Fruit fly (Drosophila melanogaster) whole organism, embryonic: ENCODE data around the gene CG6652.

Experiments used
- CG10147 ChIP-seq: fragments of 200-800 bp; sonication (Bioruptor generic); optimal IDR thresholded peaks from 2 replicates; lab custom pipeline; 2019; ENCODE audit warnings: missing biosample characterization, mild to moderate bottlenecking, missing genetic modification characterization, moderate library complexity
- CG10209 ChIP-seq: fragments of 200-800 bp; sonication (Bioruptor generic); optimal IDR thresholded peaks from 3 replicates; lab custom pipeline; 2017; ENCODE audit warnings: missing biosample characterization, mild to moderate bottlenecking, missing genetic modification characterization, missing genetic modification reagents
- CG11456 ChIP-seq: fragments of 200-800 bp; sonication (Bioruptor generic); IDR thresholded peaks from 3 replicates; pipeline ENCODE4 v1.3.6; 2022; ENCODE audit warnings: missing biosample characterization, missing genetic modification characterization
- CG13624 ChIP-seq: fragments of 200-800 bp; sonication (Bioruptor generic); optimal IDR thresholded peaks from 2 replicates; lab custom pipeline; 2016; ENCODE audit warnings: missing biosample characterization, missing genetic modification characterization
- CG15073 ChIP-seq: fragments of 200-800 bp; sonication (Bioruptor generic); optimal IDR thresholded peaks from 2 replicates; lab custom pipeline; 2016; ENCODE audit warnings: missing biosample characterization, missing genetic modification characterization
- CG2120 ChIP-seq: fragments of 200-800 bp; sonication (Bioruptor generic); optimal IDR thresholded peaks from 3 replicates; lab custom pipeline; 2016; ENCODE audit warnings: missing biosample characterization, missing genetic modification characterization
- CG2199 ChIP-seq: fragments of 200-800 bp; sonication (Bioruptor generic); IDR thresholded peaks from 3 replicates; pipeline ENCODE4 v1.3.6; 2022; ENCODE audit warnings: missing biosample characterization, missing genetic modification characterization
- CG32772 ChIP-seq: fragments of 200-800 bp; sonication (Bioruptor generic); IDR thresholded peaks from 2 replicates; pipeline ENCODE4 v1.3.6; 2022; ENCODE audit warnings: missing biosample characterization, missing genetic modification characterization
- CG3995 ChIP-seq: fragments of 200-800 bp; sonication (Bioruptor generic); optimal IDR thresholded peaks from 3 replicates; lab custom pipeline; 2016; ENCODE audit warnings: missing biosample characterization, missing genetic modification characterization
- CG4424 ChIP-seq: fragments of 200-800 bp; sonication (Bioruptor generic); optimal IDR thresholded peaks from 3 replicates; lab custom pipeline; 2016; ENCODE audit warnings: missing biosample characterization, missing genetic modification characterization
- CG6175 ChIP-seq: fragments of 200-800 bp; sonication (Bioruptor generic); IDR thresholded peaks from 3 replicates; pipeline ENCODE4 v1.3.6; 2022; ENCODE audit warnings: missing biosample characterization, missing genetic modification characterization
- CG6689 ChIP-seq: fragments of 200-800 bp; sonication (Bioruptor generic); IDR thresholded peaks from 2 replicates; pipeline ENCODE4 v1.3.6; 2022; ENCODE audit warnings: missing biosample characterization, missing genetic modification characterization
- CG8290 ChIP-seq, 3 experiments: fragments of 200-800 bp; sonication (Bioruptor generic); optimal IDR thresholded peaks; 2 replicates each; lab custom pipeline; 2016 to 2019; ENCODE audit warnings: missing biosample characterization in 3 of 3, missing genetic modification characterization in 3 of 3, mild to moderate bottlenecking in 2 of 3, moderate library complexity in 1 of 3
- CG9797 ChIP-seq: fragments of 200-800 bp; sonication (Bioruptor generic); optimal IDR thresholded peaks from 3 replicates; lab custom pipeline; 2018; ENCODE audit warnings: missing biosample characterization, mild to moderate bottlenecking, missing genetic modification characterization
- CrebB ChIP-seq: fragments of 200-800 bp; sonication (Bioruptor generic); optimal IDR thresholded peaks from 3 replicates; lab custom pipeline; 2018; ENCODE audit warnings: missing biosample characterization, mild to moderate bottlenecking, missing genetic modification characterization
- D ChIP-seq, 2 experiments: fragments of 200-800 bp in 1 of 2; fragments of >200 bp in 1 of 2; sonication (Bioruptor generic) in 1 of 2; optimal IDR thresholded peaks; 2 replicates in 1 of 2; 3 replicates in 1 of 2; lab custom pipeline; 2017; ENCODE audit warnings: mild to moderate bottlenecking in 1 of 2, missing biosample characterization in 1 of 2, missing genetic modification characterization in 1 of 2, missing genetic modification reagents in 1 of 2
- Hand ChIP-seq: fragments of 200-800 bp; sonication (Bioruptor generic); optimal IDR thresholded peaks from 2 replicates; lab custom pipeline; 2017; ENCODE audit warnings: mild to moderate bottlenecking, missing biosample characterization, missing genetic modification reagents, missing genetic modification characterization
- Hr3 ChIP-seq: fragments of 200-800 bp; sonication (Bioruptor generic); optimal IDR thresholded peaks from 3 replicates; lab custom pipeline; 2016; ENCODE audit warnings: missing biosample characterization, missing genetic modification characterization
- Hsf ChIP-seq: fragments of 200-800 bp; sonication (Bioruptor generic); optimal IDR thresholded peaks from 3 replicates; lab custom pipeline; 2016; ENCODE audit warnings: missing biosample characterization, missing genetic modification characterization
- Med ChIP-seq: fragments of 200-800 bp; sonication (Bioruptor generic); peaks from one replicate; lab custom pipeline; 2016; ENCODE audit warnings: missing biosample characterization, missing genetic modification characterization, mild to moderate bottlenecking, inconsistent platforms, moderate library complexity
- Pdp1 ChIP-seq, 2 experiments: fragments of 200-800 bp; sonication (Bioruptor generic); optimal IDR thresholded peaks; 3 replicates each; lab custom pipeline; 2016; ENCODE audit warnings: missing biosample characterization in 2 of 2, missing genetic modification characterization in 2 of 2, mild to moderate bottlenecking in 1 of 2, moderate library complexity in 1 of 2
- Stat92E ChIP-seq, 3 experiments: fragments of >200 bp in 2 of 3; fragments of 200-800 bp in 1 of 3; sonication (Bioruptor generic) in 1 of 3; optimal IDR thresholded peaks; 2 replicates each; lab custom pipeline; 2017 to 2019; ENCODE audit warnings: missing biosample characterization in 3 of 3, missing genetic modification characterization in 3 of 3, mild to moderate bottlenecking in 1 of 3, moderate library complexity in 1 of 3
- TFAM ChIP-seq: fragments of 200-800 bp; sonication (Bioruptor generic); optimal IDR thresholded peaks from 2 replicates; lab custom pipeline; 2017; ENCODE audit warnings: missing biosample characterization, missing genetic modification characterization, inconsistent platforms
- Taf1 ChIP-seq: fragments of 200-800 bp; sonication (Bioruptor generic); IDR thresholded peaks from 2 replicates; pipeline ENCODE4 v1.3.6; 2022; ENCODE audit warnings: missing biosample characterization, missing genetic modification characterization
- amos ChIP-seq: fragments of 200-800 bp; sonication (Bioruptor generic); IDR thresholded peaks from 2 replicates; pipeline ENCODE4 v1.3.6; 2022; ENCODE audit warnings: missing biosample characterization, missing genetic modification characterization; ENCODE audit not compliant: partially characterized antibody
- bbx ChIP-seq: fragments of 200-800 bp; sonication (Bioruptor generic); IDR thresholded peaks from 2 replicates; pipeline ENCODE4 v1.3.6; 2022; ENCODE audit warnings: missing biosample characterization, missing genetic modification characterization; ENCODE audit not compliant: partially characterized antibody
- bsh ChIP-seq, 2 experiments: fragments of 200-800 bp; sonication (Bioruptor generic); optimal IDR thresholded peaks; 2 replicates each; lab custom pipeline; 2017 to 2018; ENCODE audit warnings: mild to moderate bottlenecking in 2 of 2, missing biosample characterization in 2 of 2, missing genetic modification characterization in 2 of 2, moderate library complexity in 1 of 2
- cg ChIP-seq: fragments of 200-800 bp; sonication (Bioruptor generic); optimal IDR thresholded peaks from 3 replicates; lab custom pipeline; 2019; ENCODE audit warnings: missing biosample characterization, mild to moderate bottlenecking, missing genetic modification characterization, moderate library complexity
- chinmo ChIP-seq: fragments of 200-800 bp; sonication (Bioruptor generic); IDR thresholded peaks from 4 replicates; pipeline ENCODE4 v1.3.6; 2022; ENCODE audit warnings: missing biosample characterization, missing genetic modification characterization; ENCODE audit not compliant: partially characterized antibody
- cwo ChIP-seq: fragments of 200-800 bp; sonication (Bioruptor generic); optimal IDR thresholded peaks from 3 replicates; lab custom pipeline; 2017; ENCODE audit warnings: missing biosample characterization, missing genetic modification characterization, mild to moderate bottlenecking, moderate library complexity, missing genetic modification reagents
- eyg ChIP-seq: fragments of 200-800 bp; sonication (Bioruptor generic); optimal IDR thresholded peaks from 3 replicates; lab custom pipeline; 2016; ENCODE audit warnings: missing biosample characterization, missing genetic modification characterization
- gcm2 ChIP-seq: fragments of 200-800 bp; sonication (Bioruptor generic); optimal IDR thresholded peaks from 2 replicates; lab custom pipeline; 2016; ENCODE audit warnings: missing biosample characterization, missing genetic modification characterization
- inv ChIP-seq: fragments of 200-800 bp; sonication (Bioruptor generic); IDR thresholded peaks from 2 replicates; pipeline ENCODE4 v1.3.6; 2022; ENCODE audit warnings: missing biosample characterization, missing genetic modification characterization; ENCODE audit not compliant: partially characterized antibody
- jing ChIP-seq: fragments of 200-800 bp; sonication (Bioruptor generic); optimal IDR thresholded peaks from 2 replicates; lab custom pipeline; 2018; ENCODE audit warnings: missing biosample characterization, mild to moderate bottlenecking, missing genetic modification characterization
- lab ChIP-seq: fragments of 200-800 bp; sonication (Bioruptor generic); optimal IDR thresholded peaks from 3 replicates; lab custom pipeline; 2017; ENCODE audit warnings: missing biosample characterization, missing genetic modification characterization, mild to moderate bottlenecking, moderate library complexity, missing genetic modification reagents
- mld ChIP-seq: fragments of 200-800 bp; sonication (Bioruptor generic); IDR thresholded peaks from 3 replicates; pipeline ENCODE4 v1.3.6; 2022; ENCODE audit warnings: missing biosample characterization, missing genetic modification characterization; ENCODE audit not compliant: partially characterized antibody
- scrt ChIP-seq: fragments of 200-800 bp; sonication (Bioruptor generic); optimal IDR thresholded peaks from 2 replicates; lab custom pipeline; 2018; ENCODE audit warnings: missing biosample characterization, mild to moderate bottlenecking, missing genetic modification characterization, moderate library complexity
- tll ChIP-seq, 2 experiments: fragments of 200-800 bp in 1 of 2; fragments of >200 bp in 1 of 2; sonication (Bioruptor generic) in 1 of 2; optimal IDR thresholded peaks; 2 replicates each; lab custom pipeline; 2017 to 2019; ENCODE audit warnings: missing biosample characterization in 2 of 2, missing genetic modification characterization in 2 of 2, mild to moderate bottlenecking in 1 of 2, moderate library complexity in 1 of 2
- trh ChIP-seq: fragments of 200-800 bp; sonication (Bioruptor generic); optimal IDR thresholded peaks from 2 replicates; lab custom pipeline; 2016; ENCODE audit warnings: missing biosample characterization, missing genetic modification characterization
- zfh1 ChIP-seq: fragments of 200-800 bp; sonication (Bioruptor generic); IDR thresholded peaks from 3 replicates; pipeline ENCODE4 v1.3.6; 2022; ENCODE audit warnings: missing biosample characterization, missing genetic modification characterization

Gene CG6652

dm6 chr3L:17008911-17009364 is 13.7 kb downstream of the CG6652 start (continued):
- TF ChIP-seq tll (GFP tag; optimal IDR thresholded peaks at IDR 0.05; lab: Kevin White, UChicago) (no peak), CG11456 (GFP tag; lab: Robert Waterston, UW) (no peak)

dm6 chr3L:17007945-17008344 is 14.7 kb downstream of the CG6652 start:
- TF ChIP-seq bsh (GFP tag; optimal IDR thresholded peaks at IDR 0.05; lab: Kevin White, UChicago) (no peak), zfh1 (no peak), Taf1 (GFP tag; lab: Robert Waterston, UW) (no peak), CG10147 (GFP tag; lab: Kevin White, UChicago) (no peak), CG10209 (GFP tag; lab: Kevin White, UChicago) (no peak), inv (GFP tag; lab: Robert Waterston, UW) (no peak), CG8290 (GFP tag; optimal IDR thresholded peaks at IDR 0.05; lab: Kevin White, UChicago) (no peak), CG8290 (tag; optimal IDR thresholded peaks at IDR 0.05; lab: Kevin White, UChicago) (no peak), CG3995 (GFP tag; lab: Kevin White, UChicago) (peak; percentile 6), cg (no peak)

- TF ChIP-seq Hand (GFP tag; lab: Kevin White, UChicago) (no peak), CG13624 (GFP tag; lab: Kevin White, UChicago) (no peak), CG6689 (GFP tag; lab: Robert Waterston, UW) (no peak), Hr3 (no peak), gcm2 (GFP tag; lab: Kevin White, UChicago) (no peak), CG32772 (GFP tag; lab: Robert Waterston, UW) (no peak), Pdp1 (GFP tag; optimal IDR thresholded peaks at IDR 0.05; lab: Kevin White, UChicago) (peak in 1 of 2 experiments; percentile 8), chinmo (GFP tag; lab: Robert Waterston, UW) (0 out of 4 replicates have a peak, but pooled peaks have one; percentile 29), bbx (GFP tag; lab: Robert Waterston, UW) (no peak), mld (GFP tag; lab: Robert Waterston, UW) (no peak), TFAM (GFP tag; lab: Kevin White, UChicago) (no peak), CG2199 (GFP tag; lab: Robert Waterston, UW) (no peak), CG2120 (GFP tag; lab: Kevin White, UChicago) (no peak), lab (GFP tag; lab: Kevin White, UChicago) (peak; percentile 62), amos (no peak), CG9797 (GFP tag; lab: Kevin White, UChicago) (no peak), CG15073 (GFP tag; lab: Kevin White, UChicago) (no peak), jing (GFP tag; lab: Kevin White, UChicago) (no peak), trh (no peak), Stat92E (GFP tag; optimal IDR thresholded peaks at IDR 0.05; lab: Kevin White, UChicago) (no peak), eyg (GFP tag; lab: Kevin White, UChicago) (no peak), CG6175 (0 out of 3 replicates have a peak, but pooled peaks have one; percentile 2), CG3995 (GFP tag; lab: Kevin White, UChicago) (no peak), scrt (no peak), Med (peak; percentile 50), CrebB (tag; lab: Kevin White, UChicago) (no peak), D (optimal IDR thresholded peaks at IDR 0.05; lab: Kevin White, UChicago) (no peak), D (GFP tag; optimal IDR thresholded peaks at IDR 0.05; lab: Kevin White, UChicago) (no peak), CG4424 (GFP tag; lab: Kevin White, UChicago) (no peak), cwo (peak; percentile 42), Hsf (GFP tag; lab: Kevin White, UChicago) (no peak)
Observed at dm6 chr3L:17007496-17007895, 15.2 kb downstream of the CG6652 start.
